Worm (Caenorhabditis elegans): ENCODE data around the gene F35B3.4.

ce11 chrX:16998981-16999380, 21.8 kb downstream of the F35B3.4 start:
- TF ChIP-seq nhr-11 (tag; optimal IDR thresholded peaks at IDR 0.05) (no peak), ama-1 (optimal IDR thresholded peaks at IDR 0.05) (no peak), pat-9 (tag; optimal IDR thresholded peaks at IDR 0.05) (no peak), unc-86 (tag; optimal IDR thresholded peaks at IDR 0.05) (no peak), ceh-34 (tag; optimal IDR thresholded peaks at IDR 0.05) (no peak), zip-5 (tag; optimal IDR thresholded peaks at IDR 0.05) (no peak), hlh-13 (GFP tag; optimal IDR thresholded peaks at IDR 0.05) (no peak), hlh-30 (tag; optimal IDR thresholded peaks at IDR 0.05; ENCODE audit: insufficient read depth) (no peak), nfya-1 (tag; optimal IDR thresholded peaks at IDR 0.05) (no peak), lim-6 (tag; optimal IDR thresholded peaks at IDR 0.05) (no peak), F13H6.1 (tag; optimal IDR thresholded peaks at IDR 0.05) (no peak), elt-2 (tag; optimal IDR thresholded peaks at IDR 0.05) (no peak), ets-4 (tag; optimal IDR thresholded peaks at IDR 0.05) (no peak)
